Worm (Caenorhabditis elegans) whole organism, L4/young adult: ENCODE results near the gene arl-1.

ENCODE experiments used
- dao-5 ChIP-seq: sonication (generic microtip); optimal IDR thresholded peaks from 2 replicates; lab custom pipeline; 2016; ENCODE audit warnings: missing genotype, missing genetic modification characterization, moderate library complexity, missing compliant biosample characterization
- him-1 ChIP-seq: sonication (generic microtip); optimal IDR thresholded peaks from 2 replicates; lab custom pipeline; 2016; ENCODE audit warnings: missing genotype, missing genetic modification reagents, missing genetic modification characterization, missing compliant biosample characterization

DNA sequence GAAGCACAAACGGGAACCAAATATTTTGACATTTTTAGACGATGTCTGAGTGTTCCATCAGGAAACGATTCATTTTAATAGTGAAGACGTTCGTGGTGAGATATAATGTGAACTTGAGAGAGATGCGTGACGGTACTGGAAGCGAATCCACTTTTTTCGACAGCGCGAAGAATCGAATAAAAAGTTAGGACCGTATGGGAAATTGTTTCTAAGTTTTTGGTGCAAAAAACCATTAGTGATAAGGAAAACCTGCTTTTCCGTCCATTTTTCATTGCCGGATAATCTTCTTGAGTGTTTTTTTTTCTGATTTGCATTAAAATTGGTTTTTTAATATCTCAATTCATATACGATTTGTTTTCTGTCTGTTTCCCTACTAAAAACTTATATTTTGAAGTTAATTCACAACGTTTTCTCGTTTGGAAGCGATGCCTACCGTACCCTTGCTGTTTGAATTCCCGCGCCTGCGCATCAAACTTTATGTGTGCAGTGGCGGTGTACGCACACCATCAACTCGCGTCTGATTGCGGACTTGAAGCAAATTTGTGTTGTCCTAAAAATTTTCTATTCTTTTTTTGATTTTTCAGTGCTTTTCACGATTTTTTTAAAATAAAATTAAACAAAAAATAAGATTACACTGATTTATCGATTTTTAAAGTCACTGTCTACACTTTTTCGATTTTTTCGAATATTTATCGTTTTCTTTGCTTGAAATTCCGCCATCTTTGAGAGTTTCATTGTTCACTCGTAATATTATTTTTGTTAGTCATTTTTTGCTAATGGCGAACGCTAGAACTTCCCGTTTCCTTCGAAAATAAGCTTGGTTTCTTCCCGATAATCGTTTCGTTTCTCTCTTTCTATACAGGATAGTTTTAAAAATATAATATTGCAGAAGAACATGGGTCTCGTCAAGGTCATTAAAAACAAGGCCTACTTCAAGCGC lies 12.5 kb upstream of the arl-1 start, which contains the start of the genes col-38 and rpl-5:
- TF ChIP-seq dao-5 (tag; lab: Kevin White, UChicago): no peak
- TF ChIP-seq him-1 (tag; lab: Kevin White, UChicago): peak; percentile 1
